Worm (Caenorhabditis elegans) whole organism, midembryonic: Measurements from ENCODE around the gene elc-1.
A peak's percentile ranks its signal among the peaks of the same experiment; 100 is the strongest.
"Not testable (repeated sequence)": the region's sequence is repeated elsewhere in the genome, so short reads cannot be mapped to it uniquely, and the experiment has no call there.

Experiments used
- T22C8.4 ChIP-seq: fragments of 200-800 bp; sonication (Bioruptor generic); IDR thresholded peaks from 2 replicates; pipeline ENCODE4 v1.3.6; 2022; ENCODE audit warnings: missing genetic modification characterization, missing compliant biosample characterization
- cog-1 ChIP-seq: sonication (generic microtip); optimal IDR thresholded peaks from 2 replicates; lab custom pipeline; 2016; ENCODE audit warnings: missing genetic modification characterization, missing compliant biosample characterization
- klf-2 ChIP-seq: fragments of 200-800 bp; sonication (Bioruptor generic); conservative IDR thresholded peaks from 2 replicates; pipeline ENCODE4 v1.3.6; 2022; ENCODE audit warnings: missing genetic modification reagents, missing genetic modification characterization, missing compliant biosample characterization
- med-1 ChIP-seq: sonication (generic microtip); optimal IDR thresholded peaks from 2 replicates; lab custom pipeline; 2017; ENCODE audit warnings: missing genetic modification characterization, mild to moderate bottlenecking, missing compliant biosample characterization, antibody characterized with exemption, missing genetic modification reagents; ENCODE audit not compliant: insufficient read depth
- ztf-29 ChIP-seq: fragments of 200-800 bp; sonication (Bioruptor generic); IDR thresholded peaks from 2 replicates; pipeline ENCODE4 v1.3.6; 2022; ENCODE audit warnings: missing genetic modification reagents, missing genetic modification characterization, missing compliant biosample characterization

- TF ChIP-seq T22C8.4 (GFP tag; lab: Robert Waterston, UW), result peak; percentile 57
- TF ChIP-seq klf-2; ztf-29; med-1 (GFP tag; lab: Kevin White, UChicago); cog-1 (tag; lab: Kevin White, UChicago): not testable (repeated sequence)
These were observed 3.4 kb upstream of the elc-1 start for ce11 chrIII:1420357-1420814.
